Worm (Caenorhabditis elegans) whole organism, early embryonic: ENCODE measurements around the gene spp-30.

ENCODE experiments used
- B0310.2 ChIP-seq: sonication (generic microtip); optimal IDR thresholded peaks from 2 replicates; lab custom pipeline; 2016; ENCODE audit warnings: mild to moderate bottlenecking, missing genetic modification characterization, missing compliant biosample characterization
- F13C5.2 ChIP-seq: sonication (generic microtip); optimal IDR thresholded peaks from 2 replicates; lab custom pipeline; 2017; ENCODE audit warnings: mild to moderate bottlenecking, missing genetic modification characterization, inconsistent platforms, missing compliant biosample characterization
- aly-1 ChIP-seq: sonication (generic microtip); optimal IDR thresholded peaks from 2 replicates; lab custom pipeline; 2016; ENCODE audit warnings: missing genetic modification characterization, missing compliant biosample characterization
- ama-1 ChIP-seq: fragments of 150-350 bp; optimal IDR thresholded peaks from 2 replicates; lab custom pipeline; 2014
- ceh-13 ChIP-seq: fragments of 200-800 bp; sonication (Bioruptor generic); optimal IDR thresholded peaks from 2 replicates; lab custom pipeline; 2018; ENCODE audit warnings: mild to moderate bottlenecking, missing genetic modification characterization, missing compliant biosample characterization
- ceh-36 ChIP-seq: sonication (generic microtip); optimal IDR thresholded peaks from 2 replicates; lab custom pipeline; 2016; ENCODE audit warnings: missing genetic modification characterization, inconsistent platforms, missing compliant biosample characterization
- ets-7 ChIP-seq: sonication (generic microtip); optimal IDR thresholded peaks from 2 replicates; lab custom pipeline; 2016; ENCODE audit warnings: missing genotype, missing genetic modification characterization, missing compliant biosample characterization
- flt-1 ChIP-seq: fragments of 200-800 bp; sonication (Bioruptor generic); IDR thresholded peaks from 2 replicates; pipeline ENCODE4 v1.3.6; 2022; ENCODE audit warnings: missing genetic modification characterization, missing compliant biosample characterization
- hmbx-1 ChIP-seq: sonication (generic microtip); optimal IDR thresholded peaks from 2 replicates; lab custom pipeline; 2016; ENCODE audit warnings: mild to moderate bottlenecking, missing genetic modification characterization, missing compliant biosample characterization
- hmg-4 ChIP-seq: fragments of 200-800 bp; sonication (Bioruptor generic); optimal IDR thresholded peaks from 2 replicates; lab custom pipeline; 2018; ENCODE audit warnings: mild to moderate bottlenecking, missing genetic modification characterization, missing compliant biosample characterization
- hnd-1 ChIP-seq: sonication (generic microtip); optimal IDR thresholded peaks from 2 replicates; lab custom pipeline; 2016; ENCODE audit warnings: missing genetic modification characterization, missing compliant biosample characterization
- pes-1 ChIP-seq: fragments of 200-800 bp; sonication (Bioruptor generic); IDR thresholded peaks from 2 replicates; pipeline ENCODE4 v1.3.6; 2022; ENCODE audit warnings: missing genetic modification reagents, missing genetic modification characterization, missing compliant biosample characterization
- scrt-1 ChIP-seq: fragments of 200-800 bp; sonication (Bioruptor generic); IDR thresholded peaks from 2 replicates; pipeline ENCODE4 v1.3.6; 2022; ENCODE audit warnings: missing genetic modification characterization, missing compliant biosample characterization
- sea-1 ChIP-seq: fragments of 200-800 bp; sonication (Bioruptor generic); conservative IDR thresholded peaks from 2 replicates; pipeline ENCODE4 v1.3.6; 2022; ENCODE audit warnings: missing genetic modification characterization, missing compliant biosample characterization
- tbx-11 ChIP-seq: fragments of 200-800 bp; sonication (Bioruptor generic); IDR thresholded peaks from 2 replicates; pipeline ENCODE4 v1.3.6; 2022; ENCODE audit warnings: missing genetic modification characterization, missing compliant biosample characterization
- tbx-37 ChIP-seq: fragments of 200-800 bp; sonication (Bioruptor generic); conservative IDR thresholded peaks from 2 replicates; pipeline ENCODE4 v1.3.6; 2022; ENCODE audit warnings: missing genetic modification reagents, missing genetic modification characterization, missing compliant biosample characterization
- tra-4 ChIP-seq: sonication (generic microtip); optimal IDR thresholded peaks from 2 replicates; lab custom pipeline; 2017; ENCODE audit warnings: missing genetic modification characterization, missing compliant biosample characterization

The spp-30 gene

ce11 chrX:11641562-11641961 lies 13.1 kb upstream of the spp-30 start:
- no peak for TF ChIP-seq tbx-37

- TF ChIP-seq hmg-4 (GFP tag; lab: Kevin White, UChicago) (no peak), tbx-37 (no peak), F13C5.2 (tag; lab: Kevin White, UChicago) (no peak), ceh-13 (no peak), ets-7 (no peak), scrt-1 (no peak), hnd-1 (tag; lab: Kevin White, UChicago) (no peak), B0310.2 (tag; lab: Kevin White, UChicago) (no peak), flt-1 (GFP tag; lab: Robert Waterston, UW) (no peak), pes-1 (GFP tag; lab: Robert Waterston, UW) (no peak), aly-1 (no peak)
Observed at ce11 chrX:11640463-11640995, 12.0 kb upstream of the spp-30 start.

- TF ChIP-seq scrt-1 (no peak), hmbx-1 (tag; lab: Kevin White, UChicago) (no peak), ets-7 (no peak), sea-1 (GFP tag; lab: Robert Waterston, UW) (no peak), F13C5.2 (tag; lab: Kevin White, UChicago) (no peak), ceh-36 (tag; lab: Kevin White, UChicago) (no peak), B0310.2 (tag; lab: Kevin White, UChicago) (no peak), tbx-11 (GFP tag; lab: Robert Waterston, UW) (no peak), flt-1 (GFP tag; lab: Robert Waterston, UW) (no peak), ceh-13 (no peak), hnd-1 (tag; lab: Kevin White, UChicago) (no peak), ama-1 (lab: Kevin White, UChicago) (no peak), tbx-37 (no peak), pes-1 (GFP tag; lab: Robert Waterston, UW) (no peak), aly-1 (no peak), tra-4 (tag; lab: Kevin White, UChicago) (no peak), hmg-4 (GFP tag; lab: Kevin White, UChicago) (no peak)
Observed at ce11 chrX:11638987-11639386, 10.5 kb upstream of the spp-30 start.

- TF ChIP-seq tbx-37, result no peak
- TF ChIP-seq hmbx-1 (tag; lab: Kevin White, UChicago), result no peak
- TF ChIP-seq sea-1 (GFP tag; lab: Robert Waterston, UW), result no peak
- TF ChIP-seq tbx-11 (GFP tag; lab: Robert Waterston, UW), result no peak
- TF ChIP-seq flt-1 (GFP tag; lab: Robert Waterston, UW), result no peak
- TF ChIP-seq pes-1 (GFP tag; lab: Robert Waterston, UW), result no peak
- no peak for TF ChIP-seq ceh-36 (tag; lab: Kevin White, UChicago)
- no peak for TF ChIP-seq tra-4 (tag; lab: Kevin White, UChicago)
Observed at ce11 chrX:11637721-11638120, 9.2 kb upstream of the spp-30 start.

- no peak for TF ChIP-seq tbx-11 (GFP tag; lab: Robert Waterston, UW)
- TF ChIP-seq pes-1 (GFP tag; lab: Robert Waterston, UW), result no peak
- TF ChIP-seq hmbx-1 (tag; lab: Kevin White, UChicago), result no peak
- TF ChIP-seq ets-7, result no peak
- no peak for TF ChIP-seq tbx-37
- no peak for TF ChIP-seq sea-1 (GFP tag; lab: Robert Waterston, UW)
- no peak for TF ChIP-seq flt-1 (GFP tag; lab: Robert Waterston, UW)
Observed at ce11 chrX:11633278-11633677, 4.8 kb upstream of the spp-30 start.

- TF ChIP-seq B0310.2 (tag; lab: Kevin White, UChicago), result no peak
- TF ChIP-seq scrt-1, result no peak
- TF ChIP-seq tra-4 (tag; lab: Kevin White, UChicago), result no peak
- no peak for TF ChIP-seq aly-1
- no peak for TF ChIP-seq flt-1 (GFP tag; lab: Robert Waterston, UW)
- TF ChIP-seq tbx-11 (GFP tag; lab: Robert Waterston, UW), result no peak
- TF ChIP-seq ceh-36 (tag; lab: Kevin White, UChicago), result no peak
Observed at ce11 chrX:11632107-11632506, 3.6 kb upstream of the spp-30 start, which contains the start of gene sto-6. sto-6 (plus strand) TSS chrX:11632407.

ce11 chrX:11630499-11630898 lies 2.0 kb upstream of the spp-30 start:
- TF ChIP-seq pes-1 (GFP tag; lab: Robert Waterston, UW) (no peak), scrt-1 (no peak), aly-1 (no peak), tra-4 (tag; lab: Kevin White, UChicago) (no peak), hnd-1 (tag; lab: Kevin White, UChicago) (no peak), F13C5.2 (tag; lab: Kevin White, UChicago) (no peak), B0310.2 (tag; lab: Kevin White, UChicago) (no peak), hmg-4 (GFP tag; lab: Kevin White, UChicago) (no peak)

- TF ChIP-seq pes-1 (GFP tag; lab: Robert Waterston, UW), result no peak
- no peak for TF ChIP-seq hnd-1 (tag; lab: Kevin White, UChicago)
- no peak for TF ChIP-seq B0310.2 (tag; lab: Kevin White, UChicago)
- TF ChIP-seq F13C5.2 (tag; lab: Kevin White, UChicago), result no peak
- no peak for TF ChIP-seq ceh-13
- TF ChIP-seq hmg-4 (GFP tag; lab: Kevin White, UChicago), result no peak
Observed at ce11 chrX:11627013-11627412, 1.5 kb downstream of the spp-30 start, which contains the start of gene twk-44. twk-44 (minus strand) TSS chrX:11627113.
